Worm (Caenorhabditis elegans): ENCODE measurements around the gene flp-27.

DNA sequence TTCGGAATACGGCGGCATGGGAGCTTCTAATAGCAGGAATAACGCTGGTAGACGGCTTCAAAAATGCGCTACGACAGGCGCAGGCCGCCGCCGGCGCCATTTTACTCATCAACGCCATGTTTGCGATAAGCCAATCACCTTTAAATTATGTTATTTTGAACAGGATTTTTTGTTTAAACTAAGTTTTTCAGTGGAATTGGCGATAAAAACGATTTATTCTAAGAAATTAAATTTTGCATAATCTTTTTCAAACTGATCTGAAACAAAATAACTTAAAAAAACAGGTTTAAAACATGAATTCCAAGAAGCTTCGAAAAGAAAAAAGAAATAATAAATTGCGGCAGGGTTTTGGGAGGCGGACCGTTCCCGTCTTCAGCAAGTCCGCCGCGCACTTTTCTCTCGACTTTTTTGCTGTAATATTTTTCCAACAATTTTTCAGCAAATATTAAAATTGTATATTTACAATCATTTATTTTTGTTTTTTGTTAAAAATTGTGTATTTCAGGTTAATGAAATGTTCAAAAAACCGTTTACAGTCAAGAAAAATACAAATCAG, 10.5 kb downstream of the flp-27 start, which contains the start of the genes ndub-5 and eif-2D:
- TF ChIP-seq ham-2 (GFP tag; optimal IDR thresholded peaks at IDR 0.05): no peak
- TF ChIP-seq tbx-8 (GFP tag; optimal IDR thresholded peaks at IDR 0.05): no peak
